Worm (Caenorhabditis elegans): ENCODE results near the gene Y38H6C.21.

DNA sequence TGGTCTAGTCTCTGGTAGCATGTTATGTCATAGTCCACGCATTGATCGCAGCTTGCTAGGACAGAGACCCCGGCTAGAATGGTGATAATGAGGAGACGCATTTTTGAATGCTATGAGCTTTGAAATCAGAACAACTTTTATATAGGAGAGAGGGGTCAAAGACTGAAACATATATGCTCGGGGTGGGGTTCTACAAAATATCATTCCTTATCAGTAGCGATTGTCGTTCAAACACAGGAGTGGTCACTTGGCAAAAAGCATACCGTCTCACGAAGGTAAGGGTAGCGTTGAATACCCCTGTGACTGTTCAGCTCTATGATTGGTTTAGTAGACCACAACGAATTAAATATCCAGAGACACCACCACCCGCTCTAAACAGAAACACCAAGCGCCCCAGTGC is 42.0 kb upstream of the Y38H6C.21 start, which contains the start of gene F46B3.1:
- TF ChIP-seq pqm-1 (tag; optimal IDR thresholded peaks at IDR 0.05), result no peak
- TF ChIP-seq ceh-31 (tag; optimal IDR thresholded peaks at IDR 0.05), result no peak
- no peak for TF ChIP-seq lin-11 (tag; optimal IDR thresholded peaks at IDR 0.05)
- TF ChIP-seq ttx-3 (tag; optimal IDR thresholded peaks at IDR 0.05), result no peak
- no peak for TF ChIP-seq pha-4 (tag; optimal IDR thresholded peaks at IDR 0.05)
- no peak for TF ChIP-seq elt-2 (tag; optimal IDR thresholded peaks at IDR 0.05)
- no peak for TF ChIP-seq sox-2 (GFP tag; IDR thresholded peaks at IDR 0.05)
- TF ChIP-seq nfya-1 (tag; optimal IDR thresholded peaks at IDR 0.05), result no peak

All from whole organism, late embryonic.